Fruit fly (Drosophila melanogaster): ENCODE data around the gene Ugt302C1.
A peak's percentile ranks its signal among the peaks of the same experiment; 100 is the strongest.

Gene Ugt302C1

dm6 chr3R:11196648-11197388 lies 39.9 kb downstream of the Ugt302C1 start (continued):
- TF ChIP-seq CG33557 (GFP tag; optimal IDR thresholded peaks at IDR 0.05) (peak; percentile 90), Oaz (GFP tag; IDR thresholded peaks at IDR 0.05) (peak; percentile 97), tna (GFP tag; IDR thresholded peaks at IDR 0.05; ENCODE audit: partially characterized antibody) (no peak), Oli (tag; optimal IDR thresholded peaks at IDR 0.05) (peak; percentile 99), nmo (GFP tag; optimal IDR thresholded peaks at IDR 0.05) (peak; percentile 100), CG9876 (GFP tag; optimal IDR thresholded peaks at IDR 0.05) (peak; percentile 64), CG4820 (GFP tag; optimal IDR thresholded peaks at IDR 0.05) (peak; percentile 97), Fer3 (tag; optimal IDR thresholded peaks at IDR 0.05) (peak; percentile 98), Mad (GFP tag; optimal IDR thresholded peaks at IDR 0.05) (peak; percentile 86), CG16815 (GFP tag; optimal IDR thresholded peaks at IDR 0.05) (peak; percentile 97), CG6689 (GFP tag; IDR thresholded peaks at IDR 0.05) (peak; percentile 99), odd (GFP tag; optimal IDR thresholded peaks at IDR 0.05) (peak; percentile 98), hb (GFP tag; IDR thresholded peaks at IDR 0.05; ENCODE audit: partially characterized antibody) (no peak), CG3065 (GFP tag; optimal IDR thresholded peaks at IDR 0.05) (peak; percentile 92), CG4360 (GFP tag; IDR thresholded peaks at IDR 0.05) (peak; percentile 70), Sry-β (GFP tag; optimal IDR thresholded peaks at IDR 0.05) (peak; percentile 64), nom (GFP tag; optimal IDR thresholded peaks at IDR 0.05) (peak; percentile 89), cwo (GFP tag; optimal IDR thresholded peaks at IDR 0.05) (peak; percentile 98), Six4 (GFP tag; optimal IDR thresholded peaks at IDR 0.05) (peak; percentile 98), ab (GFP tag; optimal IDR thresholded peaks at IDR 0.05) (no peak), CG17328 (GFP tag; IDR thresholded peaks at IDR 0.05) (peak; percentile 95), CG6854 (GFP tag; optimal IDR thresholded peaks at IDR 0.05) (peak; percentile 98), CG12219 (GFP tag; optimal IDR thresholded peaks at IDR 0.05) (peak; percentile 92), pnt (GFP tag; optimal IDR thresholded peaks at IDR 0.05) (peak; percentile 81), Xrp1 (GFP tag; IDR thresholded peaks at IDR 0.05) (peak; percentile 98), CG13123 (GFP tag; optimal IDR thresholded peaks at IDR 0.05) (peak; percentile 94), Med (GFP tag) (peak; percentile 98), mam (GFP tag; optimal IDR thresholded peaks at IDR 0.05) (no peak), Usf (GFP tag; optimal IDR thresholded peaks at IDR 0.05) (peak; percentile 98), CG12769 (tag; optimal IDR thresholded peaks at IDR 0.05) (peak; percentile 82), TFAM (GFP tag; optimal IDR thresholded peaks at IDR 0.05) (peak; percentile 69), Sox100B (GFP tag; optimal IDR thresholded peaks at IDR 0.05) (peak; percentile 100), mirr (GFP tag; optimal IDR thresholded peaks at IDR 0.05) (peak; percentile 68), CG15073 (GFP tag; optimal IDR thresholded peaks at IDR 0.05) (peak; percentile 70), run (tag; optimal IDR thresholded peaks at IDR 0.05) (peak; percentile 98), B-H2 (GFP tag; optimal IDR thresholded peaks at IDR 0.05) (peak; percentile 93), Hmx (GFP tag; optimal IDR thresholded peaks at IDR 0.05) (peak; percentile 82), CG10267 (tag; optimal IDR thresholded peaks at IDR 0.05) (peak; percentile 96), CG12942 (GFP tag; optimal IDR thresholded peaks at IDR 0.05) (peak; percentile 95), disco-r (GFP tag; optimal IDR thresholded peaks at IDR 0.05) (peak; percentile 31), sob (GFP tag; IDR thresholded peaks at IDR 0.05) (peak; percentile 99)
